Worm (Caenorhabditis elegans): Measurements from ENCODE around the gene drl-1.

DNA sequence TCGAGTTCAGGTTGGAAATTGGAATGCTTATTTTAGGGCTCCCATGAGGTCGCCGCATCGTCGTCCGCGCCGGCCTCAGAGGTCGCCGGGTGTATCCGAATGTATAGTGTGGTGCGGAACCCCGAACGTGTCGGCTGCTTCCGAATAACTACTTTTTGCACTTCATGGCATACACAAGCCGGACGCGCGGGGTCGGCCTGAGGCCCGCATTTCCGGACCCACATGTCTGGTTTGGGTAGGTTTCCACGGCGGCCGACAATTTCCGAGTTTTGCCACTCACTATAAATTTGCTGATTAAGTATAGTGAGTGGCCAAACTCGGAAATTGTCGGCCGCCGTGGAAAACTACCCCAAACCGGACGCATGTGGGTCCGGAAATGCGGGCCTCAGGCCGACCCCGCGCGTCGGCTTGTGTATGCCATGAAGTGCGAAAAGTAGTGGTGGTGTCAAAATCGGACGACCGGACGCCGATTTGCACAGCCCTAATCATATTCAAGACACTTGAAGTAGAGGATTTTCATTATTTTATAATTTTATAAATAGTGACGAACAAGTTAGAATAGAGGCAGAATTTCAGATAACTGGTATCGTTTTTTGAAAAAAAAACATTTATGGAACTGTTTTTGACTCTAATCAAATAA, 13.5 kb downstream of the drl-1 start:
- TF ChIP-seq ceh-36 (tag; optimal IDR thresholded peaks at IDR 0.05) (no peak), hnd-1 (tag; optimal IDR thresholded peaks at IDR 0.05) (no peak), hmbx-1 (tag; optimal IDR thresholded peaks at IDR 0.05) (no peak), ama-1 (optimal IDR thresholded peaks at IDR 0.05) (no peak), scrt-1 (GFP tag; IDR thresholded peaks at IDR 0.05) (no peak), tra-4 (tag; optimal IDR thresholded peaks at IDR 0.05) (no peak), sea-1 (GFP tag; conservative IDR thresholded peaks at IDR 0.05) (no peak)

Measured in whole organism, early embryonic.